Fruit fly (Drosophila melanogaster) Kc167 (cell line): ENCODE results near the gene euc.

ENCODE experiments used
- Myc ChIP-seq: fragments of >200 bp; optimal IDR thresholded peaks from 2 replicates; lab custom pipeline; 2017; ENCODE audit warnings: missing external identifiers
- Sin3A ChIP-seq: fragments of >200 bp; optimal IDR thresholded peaks from 2 replicates; lab custom pipeline; 2018; ENCODE audit warnings: missing external identifiers
- h ChIP-seq: fragments of >200 bp; optimal IDR thresholded peaks from 3 replicates; lab custom pipeline; 2018; ENCODE audit warnings: missing external identifiers
- insv ChIP-seq: fragments of >200 bp; optimal IDR thresholded peaks from 3 replicates; lab custom pipeline; 2018; ENCODE audit warnings: missing external identifiers
- psq ChIP-seq: fragments of >200 bp; optimal IDR thresholded peaks from 2 replicates; lab custom pipeline; 2017; ENCODE audit warnings: missing external identifiers
- ttk ChIP-seq: sonication (Bioruptor generic); optimal IDR thresholded peaks from 2 replicates; lab custom pipeline; 2017; ENCODE audit warnings: missing external identifiers

euc gene

dm6 chr3R:18928346-18928917 lies 50.2 kb downstream of the euc start, which contains the start of gene Mpc1:
Gene Mpc1 (minus strand): TSS chr3R:18928659.
- TF ChIP-seq Myc, result no peak
- no peak for TF ChIP-seq Sin3A (lab: Kevin White, UChicago)
- TF ChIP-seq h (lab: Kevin White, UChicago), result no peak
- no peak for TF ChIP-seq ttk (lab: Kevin White, UChicago)
- TF ChIP-seq psq (lab: Kevin White, UChicago), result no peak
- TF ChIP-seq insv (lab: Kevin White, UChicago), result no peak
